Worm (Caenorhabditis elegans): ENCODE results near the gene ipla-1.
A peak's percentile ranks its signal among the peaks of the same experiment; 100 is the strongest.

ipla-1 gene

ce11 chrII:4590660-4591059, 10.5 kb downstream of the ipla-1 start:
- TF ChIP-seq aly-1 (tag; optimal IDR thresholded peaks at IDR 0.05): no peak
- TF ChIP-seq ceh-13 (GFP tag; optimal IDR thresholded peaks at IDR 0.05): no peak
- TF ChIP-seq ets-7 (tag; optimal IDR thresholded peaks at IDR 0.05): no peak
- TF ChIP-seq tbx-37 (GFP tag; conservative IDR thresholded peaks at IDR 0.05): no peak
- TF ChIP-seq scrt-1 (GFP tag; IDR thresholded peaks at IDR 0.05): no peak
- TF ChIP-seq pes-1 (GFP tag; IDR thresholded peaks at IDR 0.05): no peak
- TF ChIP-seq ama-1 (optimal IDR thresholded peaks at IDR 0.05): peak; percentile 29
- TF ChIP-seq hmg-4 (GFP tag; optimal IDR thresholded peaks at IDR 0.05): no peak

ce11 chrII:4590086-4590485, 11.1 kb downstream of the ipla-1 start:
- no peak for TF ChIP-seq ama-1 (optimal IDR thresholded peaks at IDR 0.05)
- TF ChIP-seq pes-1 (GFP tag; IDR thresholded peaks at IDR 0.05): no peak
- no peak for TF ChIP-seq tbx-11 (GFP tag; IDR thresholded peaks at IDR 0.05)
- TF ChIP-seq tbx-37 (GFP tag; conservative IDR thresholded peaks at IDR 0.05): no peak
- TF ChIP-seq sea-1 (GFP tag; conservative IDR thresholded peaks at IDR 0.05): no peak
- no peak for TF ChIP-seq ceh-36 (tag; optimal IDR thresholded peaks at IDR 0.05)
- TF ChIP-seq hnd-1 (tag; optimal IDR thresholded peaks at IDR 0.05): no peak
- no peak for TF ChIP-seq B0310.2 (tag; optimal IDR thresholded peaks at IDR 0.05)
- no peak for TF ChIP-seq F13C5.2 (tag; optimal IDR thresholded peaks at IDR 0.05)
- no peak for TF ChIP-seq ceh-13 (GFP tag; optimal IDR thresholded peaks at IDR 0.05)
- no peak for TF ChIP-seq tra-4 (tag; optimal IDR thresholded peaks at IDR 0.05)

ce11 chrII:4585327-4585726, 15.8 kb downstream of the ipla-1 start:
- TF ChIP-seq hmg-4 (GFP tag; optimal IDR thresholded peaks at IDR 0.05): peak; percentile 10
- no peak for TF ChIP-seq hnd-1 (tag; optimal IDR thresholded peaks at IDR 0.05)
- peak; percentile 54 for TF ChIP-seq ceh-36 (tag; optimal IDR thresholded peaks at IDR 0.05)

ce11 chrII:4584313-4584712, 16.8 kb downstream of the ipla-1 start:
- no peak for TF ChIP-seq aly-1 (tag; optimal IDR thresholded peaks at IDR 0.05)
- no peak for TF ChIP-seq B0310.2 (tag; optimal IDR thresholded peaks at IDR 0.05)
- no peak for TF ChIP-seq pes-1 (GFP tag; IDR thresholded peaks at IDR 0.05)
- no peak for TF ChIP-seq hnd-1 (tag; optimal IDR thresholded peaks at IDR 0.05)
- TF ChIP-seq hmbx-1 (tag; optimal IDR thresholded peaks at IDR 0.05): no peak
- TF ChIP-seq ceh-36 (tag; optimal IDR thresholded peaks at IDR 0.05): no peak
- TF ChIP-seq F13C5.2 (tag; optimal IDR thresholded peaks at IDR 0.05): no peak
- TF ChIP-seq tbx-37 (GFP tag; conservative IDR thresholded peaks at IDR 0.05): no peak
- TF ChIP-seq ceh-13 (GFP tag; optimal IDR thresholded peaks at IDR 0.05): no peak
- TF ChIP-seq hmg-4 (GFP tag; optimal IDR thresholded peaks at IDR 0.05): no peak
- no peak for TF ChIP-seq scrt-1 (GFP tag; IDR thresholded peaks at IDR 0.05)
- TF ChIP-seq tbx-11 (GFP tag; IDR thresholded peaks at IDR 0.05): no peak
- TF ChIP-seq flt-1 (GFP tag; IDR thresholded peaks at IDR 0.05): no peak
- TF ChIP-seq tra-4 (tag; optimal IDR thresholded peaks at IDR 0.05): no peak

- no peak for TF ChIP-seq hmg-4 (GFP tag; optimal IDR thresholded peaks at IDR 0.05)
- TF ChIP-seq B0310.2 (tag; optimal IDR thresholded peaks at IDR 0.05): no peak
- TF ChIP-seq tbx-37 (GFP tag; conservative IDR thresholded peaks at IDR 0.05): no peak
- no peak for TF ChIP-seq tbx-11 (GFP tag; IDR thresholded peaks at IDR 0.05)
- TF ChIP-seq tra-4 (tag; optimal IDR thresholded peaks at IDR 0.05): no peak
- no peak for TF ChIP-seq ceh-13 (GFP tag; optimal IDR thresholded peaks at IDR 0.05)
- TF ChIP-seq ama-1 (optimal IDR thresholded peaks at IDR 0.05): no peak
- no peak for TF ChIP-seq sea-1 (GFP tag; conservative IDR thresholded peaks at IDR 0.05)
- no peak for TF ChIP-seq ceh-36 (tag; optimal IDR thresholded peaks at IDR 0.05)
- no peak for TF ChIP-seq ets-7 (tag; optimal IDR thresholded peaks at IDR 0.05)
- no peak for TF ChIP-seq F13C5.2 (tag; optimal IDR thresholded peaks at IDR 0.05)
- TF ChIP-seq scrt-1 (GFP tag; IDR thresholded peaks at IDR 0.05): no peak
These were observed 17.8 kb downstream of the ipla-1 start for ce11 chrII:4583203-4583912.

DNA sequence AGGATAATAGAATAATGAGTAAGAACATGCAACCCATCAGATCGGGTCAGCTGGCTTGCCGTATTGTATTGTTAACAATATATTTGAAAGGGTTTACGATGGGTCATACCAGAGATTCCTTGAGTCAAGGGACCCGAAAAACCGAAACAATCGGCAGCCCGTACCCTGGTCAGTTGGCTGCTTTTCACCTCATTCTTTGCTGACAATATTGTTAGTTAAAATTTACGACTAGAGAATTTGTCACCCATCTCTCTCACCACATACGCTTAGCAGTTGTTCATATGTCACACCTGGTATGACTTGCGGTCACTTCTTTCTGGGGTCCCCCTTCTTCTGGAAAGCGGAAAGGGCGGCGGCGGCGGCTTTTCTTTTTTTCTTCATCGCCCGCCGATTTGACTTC, 20.1 kb downstream of the ipla-1 start:
- TF ChIP-seq hnd-1 (tag; optimal IDR thresholded peaks at IDR 0.05): no peak
- 0 out of 2 replicates have a peak, but pooled peaks have one; percentile 26 for TF ChIP-seq pes-1 (GFP tag; IDR thresholded peaks at IDR 0.05)

- no peak for TF ChIP-seq flt-1 (GFP tag; IDR thresholded peaks at IDR 0.05)
These were observed 21.2 kb downstream of the ipla-1 start for ce11 chrII:4579920-4580474.

- TF ChIP-seq pes-1 (GFP tag; IDR thresholded peaks at IDR 0.05) (no peak), flt-1 (GFP tag; IDR thresholded peaks at IDR 0.05) (0 out of 2 replicates have a peak, but pooled peaks have one; percentile 14), sea-1 (GFP tag; conservative IDR thresholded peaks at IDR 0.05) (no peak), B0310.2 (tag; optimal IDR thresholded peaks at IDR 0.05) (no peak)
These were observed 21.8 kb downstream of the ipla-1 start for ce11 chrII:4579375-4579774.

DNA sequence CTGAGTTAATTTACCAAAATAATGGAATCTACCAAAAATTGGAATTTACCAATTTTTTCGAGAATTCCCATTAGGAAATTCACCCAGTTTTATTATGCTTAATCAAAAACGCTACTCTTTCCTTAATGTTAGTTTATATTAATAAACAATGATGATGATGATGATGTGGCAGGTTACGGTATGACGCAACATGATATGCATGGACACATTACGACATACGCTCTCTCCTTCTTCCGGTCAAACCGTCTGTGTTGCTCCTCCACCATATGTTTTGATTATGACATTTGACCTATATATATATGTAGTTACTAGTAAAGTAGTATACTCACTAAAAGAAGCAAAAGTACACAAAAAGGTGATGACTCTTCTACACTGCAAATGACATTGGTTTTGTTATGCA, 23.8 kb downstream of the ipla-1 start:
- no peak for TF ChIP-seq ceh-13 (GFP tag; optimal IDR thresholded peaks at IDR 0.05)
- TF ChIP-seq ets-7 (tag; optimal IDR thresholded peaks at IDR 0.05): peak; percentile 92
- no peak for TF ChIP-seq hnd-1 (tag; optimal IDR thresholded peaks at IDR 0.05)
- no peak for TF ChIP-seq scrt-1 (GFP tag; IDR thresholded peaks at IDR 0.05)
- no peak for TF ChIP-seq aly-1 (tag; optimal IDR thresholded peaks at IDR 0.05)
